Worm (Caenorhabditis elegans): ENCODE measurements around the gene C07D8.5.

DNA sequence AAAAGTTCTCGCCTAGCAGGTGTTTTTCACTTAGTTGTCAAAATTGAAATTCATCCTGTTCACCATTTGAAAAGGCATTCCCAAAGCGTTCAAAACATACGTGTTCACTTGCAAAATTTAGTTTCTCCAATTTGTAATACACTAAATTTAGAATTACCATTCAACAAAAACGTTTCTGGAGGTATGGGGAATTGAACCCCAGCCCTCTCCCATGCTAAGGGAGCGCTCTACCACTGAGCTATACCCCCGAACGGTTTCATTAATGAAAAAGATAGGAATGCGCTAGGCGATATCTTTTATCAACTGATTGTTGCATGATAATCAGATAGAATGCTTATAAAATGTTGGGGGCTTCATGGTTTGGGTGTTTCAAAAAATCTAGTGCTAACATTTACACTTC is 34.8 kb downstream of the C07D8.5 start:
- TF ChIP-seq R02D3.7 (tag; optimal IDR thresholded peaks at IDR 0.05) = no peak
- TF ChIP-seq ceh-28 (tag; optimal IDR thresholded peaks at IDR 0.05) = no peak
- no peak for TF ChIP-seq unc-39 (tag; optimal IDR thresholded peaks at IDR 0.05)
- no peak for TF ChIP-seq ztf-11 (tag; optimal IDR thresholded peaks at IDR 0.05)
- TF ChIP-seq lin-15B (tag; optimal IDR thresholded peaks at IDR 0.05) = no peak
- TF ChIP-seq nhr-237 (tag; optimal IDR thresholded peaks at IDR 0.05) = no peak
- no peak for TF ChIP-seq fos-1 (tag; optimal IDR thresholded peaks at IDR 0.05)
- TF ChIP-seq nhr-12 (tag; optimal IDR thresholded peaks at IDR 0.05) = no peak

Data from whole organism, L3 larva.